Fruit fly (Drosophila melanogaster): ENCODE measurements around the gene CG5746.

Gene CG5746

DNA sequence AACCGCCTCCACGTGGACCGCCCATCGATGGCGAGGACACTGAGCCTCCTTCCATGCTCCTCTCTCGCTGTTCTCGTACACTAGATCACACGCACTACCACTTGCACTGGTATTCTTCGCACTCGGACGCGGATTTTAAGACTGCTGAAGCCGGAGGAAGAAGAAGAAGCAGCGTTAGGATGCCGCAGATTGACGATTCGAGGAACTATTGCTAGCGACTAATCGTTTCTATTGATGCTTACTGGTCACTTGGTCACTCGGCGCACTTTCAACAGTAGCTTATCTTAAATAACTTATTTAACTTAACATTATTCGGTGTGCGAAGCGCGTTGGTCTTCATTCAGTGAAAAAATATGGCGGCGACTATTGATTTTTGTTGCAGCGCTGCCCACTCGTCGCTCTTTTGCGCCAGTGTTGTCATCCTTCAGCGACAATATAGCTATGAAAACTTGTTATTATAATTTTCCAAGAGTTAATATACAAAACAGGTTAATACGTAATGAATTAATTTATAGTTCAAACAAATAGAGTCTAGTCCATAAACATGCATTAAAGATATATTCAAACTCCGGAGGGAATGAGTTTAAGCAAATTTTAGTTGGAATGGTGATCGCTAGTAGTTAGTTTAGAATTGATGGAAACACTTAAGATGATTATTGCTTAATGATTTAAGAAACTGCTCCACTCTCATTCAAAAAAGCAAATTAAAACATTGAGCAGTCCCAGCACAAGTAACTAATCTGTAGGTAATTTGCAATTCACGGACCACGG lies at the start of gene CG5746, which contains the start of gene CG6454:
CG5746 (minus strand) TSS at position 372 of the 771 bp plus-strand sequence.
CG6454 (plus strand) TSS at position 763 of the 771 bp plus-strand sequence.
- TF ChIP-seq Elba2 (GFP tag; optimal IDR thresholded peaks at IDR 0.05) (peak; percentile 10), Poxn (GFP tag; IDR thresholded peaks at IDR 0.05) (no peak), BEAF-32 (GFP tag; optimal IDR thresholded peaks at IDR 0.05) (peak; percentile 44), z (GFP tag; IDR thresholded peaks at IDR 0.05) (no peak), aop (GFP tag; IDR thresholded peaks at IDR 0.05) (no peak), Hmr (GFP tag; optimal IDR thresholded peaks at IDR 0.05) (no peak), Chrac-16 (GFP tag; optimal IDR thresholded peaks at IDR 0.05) (peak; percentile 64), CG12769 (tag; optimal IDR thresholded peaks at IDR 0.05) (no peak), CG17912 (GFP tag; optimal IDR thresholded peaks at IDR 0.05) (no peak), Tbp (GFP tag; optimal IDR thresholded peaks at IDR 0.05) (peak; percentile 59), CG10147 (GFP tag; optimal IDR thresholded peaks at IDR 0.05) (no peak), ro (GFP tag; IDR thresholded peaks at IDR 0.05) (no peak), Vsx1 (GFP tag; optimal IDR thresholded peaks at IDR 0.05) (no peak), ttk (GFP tag; IDR thresholded peaks at IDR 0.05) (no peak), pros (GFP tag; optimal IDR thresholded peaks at IDR 0.05) (no peak), CG17186 (GFP tag; optimal IDR thresholded peaks at IDR 0.05) (peak; percentile 69), ftz-f1 (GFP tag; optimal IDR thresholded peaks at IDR 0.05) (no peak), sqz (GFP tag; optimal IDR thresholded peaks at IDR 0.05) (no peak), CG3838 (GFP tag; optimal IDR thresholded peaks at IDR 0.05) (no peak), Xrp1 (GFP tag; IDR thresholded peaks at IDR 0.05) (peak; percentile 35; the same call in 1 of the 2 replicates), Opbp (GFP tag; IDR thresholded peaks at IDR 0.05; ENCODE audit: partially characterized antibody) (no peak), E2f2 (GFP tag; IDR thresholded peaks at IDR 0.05) (no peak; the same call in 1 of the 2 replicates), CG6654 (GFP tag; optimal IDR thresholded peaks at IDR 0.05) (no peak), Bdp1 (GFP tag; optimal IDR thresholded peaks at IDR 0.05) (peak; percentile 5), Awh (GFP tag; IDR thresholded peaks at IDR 0.05) (no peak), jumu (GFP tag; optimal IDR thresholded peaks at IDR 0.05) (peak; percentile 61), CG1233 (GFP tag; optimal IDR thresholded peaks at IDR 0.05) (no peak), CG18599 (GFP tag; optimal IDR thresholded peaks at IDR 0.05) (no peak), her (GFP tag; optimal IDR thresholded peaks at IDR 0.05) (no peak), trem (tag; optimal IDR thresholded peaks at IDR 0.05) (peak; percentile 99), Asciz (GFP tag; optimal IDR thresholded peaks at IDR 0.05) (no peak), BtbVII (GFP tag; optimal IDR thresholded peaks at IDR 0.05) (no peak), Oaz (GFP tag; IDR thresholded peaks at IDR 0.05) (no peak), CG16815 (GFP tag; optimal IDR thresholded peaks at IDR 0.05) (peak; percentile 43), trh (GFP tag; optimal IDR thresholded peaks at IDR 0.05) (no peak), CG16779 (GFP tag; IDR thresholded peaks at IDR 0.05) (no peak), tap (tag; optimal IDR thresholded peaks at IDR 0.05) (no peak), CG2129 (GFP tag; IDR thresholded peaks at IDR 0.05; ENCODE audit: partially characterized antibody) (no peak), ash1 (GFP tag; optimal IDR thresholded peaks at IDR 0.05) (no peak), CG18619 (GFP tag; optimal IDR thresholded peaks at IDR 0.05) (peak; percentile 62), CG12104 (GFP tag; optimal IDR thresholded peaks at IDR 0.05) (peak; percentile 46), Rfx (GFP tag; IDR thresholded peaks at IDR 0.05) (no peak; the same call in 1 of the 2 replicates), CG14710 (tag; optimal IDR thresholded peaks at IDR 0.05) (peak; percentile 86), CG32767 (GFP tag; IDR thresholded peaks at IDR 0.05) (peak; percentile 33; the same call in 1 of the 2 replicates), Atf3 (GFP tag; optimal IDR thresholded peaks at IDR 0.05) (peak; percentile 18), Oli (tag; optimal IDR thresholded peaks at IDR 0.05) (no peak), Ptx1 (GFP tag; IDR thresholded peaks at IDR 0.05) (peak; percentile 61), grau (tag; optimal IDR thresholded peaks at IDR 0.05) (no peak), CG3995 (GFP tag; optimal IDR thresholded peaks at IDR 0.05) (peak; percentile 63), cas (GFP tag; IDR thresholded peaks at IDR 0.05) (no peak)
